Worm (Caenorhabditis elegans) whole organism, early embryonic: Measurements from ENCODE around the gene frpr-14.

ENCODE experiments used
- B0310.2 ChIP-seq: sonication (generic microtip); optimal IDR thresholded peaks from 2 replicates; lab custom pipeline; 2016; ENCODE audit warnings: mild to moderate bottlenecking, missing genetic modification characterization, missing compliant biosample characterization
- ama-1 ChIP-seq: fragments of 150-350 bp; optimal IDR thresholded peaks from 2 replicates; lab custom pipeline; 2014
- ceh-13 ChIP-seq: fragments of 200-800 bp; sonication (Bioruptor generic); optimal IDR thresholded peaks from 2 replicates; lab custom pipeline; 2018; ENCODE audit warnings: mild to moderate bottlenecking, missing genetic modification characterization, missing compliant biosample characterization
- flt-1 ChIP-seq: fragments of 200-800 bp; sonication (Bioruptor generic); IDR thresholded peaks from 2 replicates; pipeline ENCODE4 v1.3.6; 2022; ENCODE audit warnings: missing genetic modification characterization, missing compliant biosample characterization
- tbx-37 ChIP-seq: fragments of 200-800 bp; sonication (Bioruptor generic); conservative IDR thresholded peaks from 2 replicates; pipeline ENCODE4 v1.3.6; 2022; ENCODE audit warnings: missing genetic modification reagents, missing genetic modification characterization, missing compliant biosample characterization

ce11 chrII:627205-627604, 23.6 kb upstream of the frpr-14 start, which contains the start of gene arrd-1:
- TF ChIP-seq ama-1 (lab: Kevin White, UChicago) (no peak), ceh-13 (GFP tag; lab: Kevin White, UChicago) (no peak), flt-1 (GFP tag; lab: Robert Waterston, UW) (no peak), B0310.2 (no peak), tbx-37 (GFP tag; lab: Robert Waterston, UW) (no peak)
